Worm (Caenorhabditis elegans) whole organism, L4 larva: ENCODE results near the gene R04F11.5.

Source experiments
- Y48G9A.11 ChIP-seq: fragments of 200-800 bp; sonication (Bioruptor generic); IDR thresholded peaks from 2 replicates; pipeline ENCODE4 v1.3.6; 2022; ENCODE audit warnings: missing genetic modification reagents, missing genetic modification characterization, missing compliant biosample characterization
- ctbp-1 ChIP-seq: fragments of 200-800 bp; sonication (Bioruptor generic); IDR thresholded peaks from 2 replicates; pipeline ENCODE4 v1.3.6; 2022; ENCODE audit warnings: missing genetic modification reagents, missing genetic modification characterization, missing compliant biosample characterization
- lim-7 ChIP-seq: fragments of 200-800 bp; sonication (Bioruptor generic); IDR thresholded peaks from 2 replicates; pipeline ENCODE4 v1.3.6; 2022; ENCODE audit warnings: missing genetic modification characterization, missing compliant biosample characterization
- lin-15B ChIP-seq: fragments of 150-350 bp; sonication (generic microtip); optimal IDR thresholded peaks from 3 replicates; lab custom pipeline; 2014; ENCODE audit warnings: missing biosample characterization, missing genetic modification characterization
- lsy-2 ChIP-seq, 2 experiments: fragments of 150-350 bp in 1 of 2; sonication (generic microtip) in 1 of 2; optimal IDR thresholded peaks; 2 replicates each; lab custom pipeline; 2014 to 2017; ENCODE audit warnings: missing biosample characterization in 2 of 2, missing genetic modification characterization in 2 of 2
- mdl-1 ChIP-seq, 2 experiments: fragments of 150-350 bp in 1 of 2; sonication (generic microtip) in 1 of 2; optimal IDR thresholded peaks; 2 replicates each; lab custom pipeline; 2014 to 2017; ENCODE audit warnings: missing biosample characterization in 2 of 2, missing genetic modification characterization in 2 of 2
- mdt-29 ChIP-seq: fragments of 200-800 bp; sonication (Bioruptor generic); IDR thresholded peaks from 2 replicates; pipeline ENCODE4 v1.3.6; 2022; ENCODE audit warnings: missing genetic modification reagents, missing genetic modification characterization, missing compliant biosample characterization
- unc-130 ChIP-seq: sonication (generic microtip); optimal IDR thresholded peaks from 2 replicates; lab custom pipeline; 2016; ENCODE audit warnings: missing genetic modification reagents, missing genetic modification characterization, missing compliant biosample characterization
- zag-1 ChIP-seq: fragments of 150-350 bp; optimal IDR thresholded peaks from 2 replicates; lab custom pipeline; 2014; ENCODE audit warnings: missing biosample characterization, missing genetic modification characterization

ce11 chrV:12295015-12295414 lies 22.8 kb downstream of the R04F11.5 start:
- TF ChIP-seq Y48G9A.11 (GFP tag; lab: Robert Waterston, UW) (no peak), mdl-1 (tag; optimal IDR thresholded peaks at IDR 0.05; lab: Kevin White, UChicago) (peak in 1 of 2 experiments; percentile 39), lim-7 (GFP tag; lab: Robert Waterston, UW) (no peak), lsy-2 (tag; optimal IDR thresholded peaks at IDR 0.05; lab: Kevin White, UChicago) (no peak), ctbp-1 (GFP tag; lab: Robert Waterston, UW) (no peak), zag-1 (tag; lab: Kevin White, UChicago) (no peak), mdt-29 (GFP tag; lab: Robert Waterston, UW) (no peak), lin-15B (no peak), unc-130 (no peak)
